Worm (Caenorhabditis elegans) whole organism, L4/young adult: Measurements from ENCODE around the gene acc-2.

ENCODE experiments used
- W03F9.2 ChIP-seq: fragments of 150-350 bp; optimal IDR thresholded peaks from 2 replicates; lab custom pipeline; 2014; ENCODE audit warnings: missing biosample characterization, missing genetic modification characterization
- dao-5 ChIP-seq: sonication (generic microtip); optimal IDR thresholded peaks from 2 replicates; lab custom pipeline; 2016; ENCODE audit warnings: missing genotype, missing genetic modification characterization, moderate library complexity, missing compliant biosample characterization
- him-1 ChIP-seq: sonication (generic microtip); optimal IDR thresholded peaks from 2 replicates; lab custom pipeline; 2016; ENCODE audit warnings: missing genotype, missing genetic modification reagents, missing genetic modification characterization, missing compliant biosample characterization

DNA sequence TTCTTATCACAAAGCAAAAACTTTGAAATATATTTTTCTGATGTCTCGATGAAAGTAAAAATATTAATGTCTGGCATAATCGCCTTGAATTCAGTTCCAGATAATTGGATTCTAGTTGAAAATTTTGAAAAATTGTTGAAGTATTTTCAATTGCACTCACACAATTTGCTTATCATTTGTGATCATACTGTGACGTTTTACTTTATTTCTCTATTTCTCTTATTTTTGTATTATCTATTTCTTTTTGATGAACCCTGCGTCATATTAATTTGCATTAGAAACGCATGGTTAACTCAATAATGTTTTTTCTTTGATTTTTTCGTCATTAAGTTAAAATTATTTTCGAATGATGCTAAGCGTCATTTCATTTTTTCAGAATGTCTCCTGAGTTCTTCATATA lies 6.3 kb upstream of the acc-2 start, which contains the start of gene C53D6.11:
- no peak for TF ChIP-seq him-1
- TF ChIP-seq W03F9.2 (tag; lab: Kevin White, UChicago) = no peak
- TF ChIP-seq dao-5 = no peak
